Worm (Caenorhabditis elegans) whole organism, late embryonic: Measurements from ENCODE around the gene fbxa-135.

Experiments used
- C08G9.2 ChIP-seq: sonication (generic microtip); optimal IDR thresholded peaks from 2 replicates; lab custom pipeline; 2016; ENCODE audit warnings: mild to moderate bottlenecking, missing genetic modification characterization, moderate library complexity, missing compliant biosample characterization
- C38D4.7 ChIP-seq: fragments of 200-800 bp; sonication (Bioruptor generic); optimal IDR thresholded peaks from 2 replicates; lab custom pipeline; 2018; ENCODE audit warnings: mild to moderate bottlenecking, missing genetic modification characterization, moderate library complexity, missing compliant biosample characterization
- K09A11.1 ChIP-seq: sonication (generic microtip); optimal IDR thresholded peaks from 2 replicates; lab custom pipeline; 2017; ENCODE audit warnings: antibody characterized with exemption, mild to moderate bottlenecking, missing genetic modification characterization, missing compliant biosample characterization; ENCODE audit not compliant: insufficient read depth
- Y22D7AL.16 ChIP-seq: sonication (generic microtip); optimal IDR thresholded peaks from 2 replicates; lab custom pipeline; 2016; ENCODE audit warnings: missing genetic modification characterization, missing compliant biosample characterization
- ahr-1 ChIP-seq: sonication (generic microtip); optimal IDR thresholded peaks from 2 replicates; lab custom pipeline; 2016; ENCODE audit warnings: missing genetic modification characterization, missing compliant biosample characterization
- ama-1 ChIP-seq: fragments of 150-350 bp; optimal IDR thresholded peaks from 2 replicates; lab custom pipeline; 2014
- ceh-14 ChIP-seq: sonication (generic microtip); optimal IDR thresholded peaks from 2 replicates; lab custom pipeline; 2016; ENCODE audit warnings: missing genotype, missing genetic modification characterization, missing compliant biosample characterization
- ceh-18 ChIP-seq: sonication (generic microtip); optimal IDR thresholded peaks from 2 replicates; lab custom pipeline; 2016; ENCODE audit warnings: missing genetic modification characterization, missing compliant biosample characterization
- ceh-24 ChIP-seq: sonication (generic microtip); optimal IDR thresholded peaks from 2 replicates; lab custom pipeline; 2016; ENCODE audit warnings: mild to moderate bottlenecking, missing genetic modification characterization, missing compliant biosample characterization
- ceh-30 ChIP-seq: fragments of 150-350 bp; optimal IDR thresholded peaks from 2 replicates; lab custom pipeline; 2014; ENCODE audit warnings: missing biosample characterization, missing genetic modification characterization
- ceh-34 ChIP-seq: sonication (generic microtip); optimal IDR thresholded peaks from 2 replicates; lab custom pipeline; 2016; ENCODE audit warnings: mild to moderate bottlenecking, missing genetic modification characterization, missing compliant biosample characterization
- ceh-48 ChIP-seq: sonication (generic microtip); optimal IDR thresholded peaks from 2 replicates; lab custom pipeline; 2016; ENCODE audit warnings: missing genetic modification characterization, inconsistent platforms, missing compliant biosample characterization
- ceh-6 ChIP-seq: fragments of 200-800 bp; sonication (Bioruptor generic); optimal IDR thresholded peaks from 2 replicates; lab custom pipeline; 2018; ENCODE audit warnings: mild to moderate bottlenecking, missing genetic modification characterization, missing compliant biosample characterization
- ceh-9 ChIP-seq: sonication (generic microtip); optimal IDR thresholded peaks from 2 replicates; lab custom pipeline; 2016; ENCODE audit warnings: mild to moderate bottlenecking, missing genetic modification characterization, inconsistent platforms, missing compliant biosample characterization
- dve-1 ChIP-seq: sonication (generic microtip); optimal IDR thresholded peaks from 2 replicates; lab custom pipeline; 2017; ENCODE audit warnings: antibody characterized with exemption, mild to moderate bottlenecking, missing genetic modification characterization, missing compliant biosample characterization
- elt-4 ChIP-seq: sonication (generic microtip); optimal IDR thresholded peaks from 2 replicates; lab custom pipeline; 2016; ENCODE audit warnings: missing genetic modification characterization, missing compliant biosample characterization
- ets-4 ChIP-seq: sonication (generic microtip); optimal IDR thresholded peaks from 2 replicates; lab custom pipeline; 2016; ENCODE audit warnings: missing genetic modification characterization, missing compliant biosample characterization
- eyg-1 ChIP-seq: sonication (generic microtip); optimal IDR thresholded peaks from 2 replicates; lab custom pipeline; 2016; ENCODE audit warnings: missing genotype, missing genetic modification characterization, missing compliant biosample characterization
- fax-1 ChIP-seq: sonication (generic microtip); optimal IDR thresholded peaks from 2 replicates; lab custom pipeline; 2016; ENCODE audit warnings: missing genotype, missing genetic modification characterization, missing compliant biosample characterization
- gmeb-2 ChIP-seq: sonication (generic microtip); optimal IDR thresholded peaks from 2 replicates; lab custom pipeline; 2016; ENCODE audit warnings: missing genetic modification characterization, inconsistent platforms, missing compliant biosample characterization
- hlh-13 ChIP-seq: fragments of 200-800 bp; sonication (Bioruptor generic); optimal IDR thresholded peaks from 2 replicates; lab custom pipeline; 2018; ENCODE audit warnings: mild to moderate bottlenecking, missing genetic modification characterization, missing compliant biosample characterization
- hlh-15 ChIP-seq: sonication (generic microtip); optimal IDR thresholded peaks from 2 replicates; lab custom pipeline; 2016; ENCODE audit warnings: missing genetic modification characterization, missing compliant biosample characterization
- hlh-6 ChIP-seq: sonication (generic microtip); optimal IDR thresholded peaks from 2 replicates; lab custom pipeline; 2016; ENCODE audit warnings: missing genotype, missing genetic modification characterization, missing compliant biosample characterization
- hlh-8 ChIP-seq: sonication (generic microtip); optimal IDR thresholded peaks from 2 replicates; lab custom pipeline; 2016; ENCODE audit warnings: missing genotype, missing genetic modification characterization, missing compliant biosample characterization
- lim-6 ChIP-seq: sonication (generic microtip); optimal IDR thresholded peaks from 2 replicates; lab custom pipeline; 2016; ENCODE audit warnings: missing genetic modification characterization, missing compliant biosample characterization
- madf-2 ChIP-seq: sonication (generic microtip); optimal IDR thresholded peaks from 2 replicates; lab custom pipeline; 2017; ENCODE audit warnings: missing genetic modification characterization, missing compliant biosample characterization
- mec-3 ChIP-seq: sonication (generic microtip); optimal IDR thresholded peaks from 2 replicates; lab custom pipeline; 2016; ENCODE audit warnings: borderline replicate concordance, missing genetic modification characterization, missing compliant biosample characterization
- nhr-11 ChIP-seq: fragments of 150-350 bp; optimal IDR thresholded peaks from 2 replicates; lab custom pipeline; 2014; ENCODE audit warnings: missing biosample characterization, missing genetic modification characterization
- npax-4 ChIP-seq: sonication (generic microtip); optimal IDR thresholded peaks from 2 replicates; lab custom pipeline; 2016; ENCODE audit warnings: missing genetic modification characterization, missing compliant biosample characterization
- odd-2 ChIP-seq: sonication (generic microtip); optimal IDR thresholded peaks from 2 replicates; lab custom pipeline; 2017; ENCODE audit warnings: antibody characterized with exemption, mild to moderate bottlenecking, missing genetic modification characterization, missing compliant biosample characterization
- pat-9 ChIP-seq: fragments of 200-800 bp; sonication (Bioruptor generic); optimal IDR thresholded peaks from 2 replicates; lab custom pipeline; 2018; ENCODE audit warnings: mild to moderate bottlenecking, missing genetic modification characterization, moderate library complexity, missing compliant biosample characterization
- pax-1 ChIP-seq: fragments of 150-350 bp; optimal IDR thresholded peaks from 2 replicates; lab custom pipeline; 2014; ENCODE audit warnings: missing biosample characterization, missing genetic modification characterization
- pha-4 ChIP-seq: fragments of 150-350 bp; optimal IDR thresholded peaks from 2 replicates; lab custom pipeline; 2018; ENCODE audit warnings: missing biosample characterization, missing genetic modification reagents, missing genetic modification characterization
- pqm-1 ChIP-seq: sonication (generic microtip); optimal IDR thresholded peaks from 2 replicates; lab custom pipeline; 2016; ENCODE audit warnings: missing genetic modification characterization, missing compliant biosample characterization
- ref-2 ChIP-seq: sonication (generic microtip); optimal IDR thresholded peaks from 2 replicates; lab custom pipeline; 2016; ENCODE audit warnings: missing genetic modification characterization, missing compliant biosample characterization
- rnt-1 ChIP-seq: sonication (generic microtip); optimal IDR thresholded peaks from 2 replicates; lab custom pipeline; 2016; ENCODE audit warnings: missing genetic modification characterization, missing compliant biosample characterization
- sdc-2 ChIP-seq: sonication (generic microtip); optimal IDR thresholded peaks from 2 replicates; lab custom pipeline; 2016; ENCODE audit warnings: missing genotype, missing genetic modification characterization, missing compliant biosample characterization
- sox-2 ChIP-seq: fragments of 200-800 bp; sonication (Bioruptor generic); IDR thresholded peaks from 2 replicates; pipeline ENCODE4 v1.3.6; 2022; ENCODE audit warnings: missing genetic modification reagents, missing genetic modification characterization, missing compliant biosample characterization
- tbx-7 ChIP-seq: sonication (generic microtip); optimal IDR thresholded peaks from 2 replicates; lab custom pipeline; 2016; ENCODE audit warnings: missing genotype, missing genetic modification characterization, missing compliant biosample characterization
- ttx-3 ChIP-seq: sonication (generic microtip); optimal IDR thresholded peaks from 2 replicates; lab custom pipeline; 2016; ENCODE audit warnings: missing genetic modification reagents, missing genetic modification characterization, missing compliant biosample characterization
- unc-3 ChIP-seq, 2 experiments: fragments of 200-800 bp in 1 of 2; sonication (Bioruptor generic) in 1 of 2; sonication (generic microtip) in 1 of 2; conservative IDR thresholded peaks in 1 of 2; optimal IDR thresholded peaks in 1 of 2; 2 replicates each; pipeline versions ENCODE4 v1.3.6 to Lab custom; 2016 to 2022; ENCODE audit warnings: missing compliant biosample characterization in 2 of 2, missing genetic modification characterization in 2 of 2, missing genetic modification reagents in 1 of 2
- unc-42 ChIP-seq: sonication (generic microtip); optimal IDR thresholded peaks from 2 replicates; lab custom pipeline; 2016; ENCODE audit warnings: missing genotype, missing genetic modification characterization, missing compliant biosample characterization
- unc-55 ChIP-seq: sonication (generic microtip); optimal IDR thresholded peaks from 2 replicates; lab custom pipeline; 2017; ENCODE audit warnings: missing biosample characterization, missing genetic modification reagents, missing genetic modification characterization
- unc-86 ChIP-seq: sonication (generic microtip); optimal IDR thresholded peaks from 2 replicates; lab custom pipeline; 2016; ENCODE audit warnings: missing genetic modification characterization, missing compliant biosample characterization
- ztf-16 ChIP-seq: sonication (generic microtip); optimal IDR thresholded peaks from 2 replicates; lab custom pipeline; 2017; ENCODE audit warnings: missing genetic modification characterization, missing compliant biosample characterization

Gene fbxa-135

ce11 chrV:15443708-15444107 is 41.6 kb downstream of the fbxa-135 start, which contains the start of gene T26H5.10:
TSS of gene T26H5.10 (minus strand) at chrV:15443808.
- TF ChIP-seq C08G9.2 (no peak), hlh-13 (GFP tag; lab: Kevin White, UChicago) (no peak), ahr-1 (tag; lab: Kevin White, UChicago) (no peak), tbx-7 (tag; lab: Kevin White, UChicago) (no peak), unc-55 (GFP tag; lab: Kevin White, UChicago) (no peak), rnt-1 (no peak), pqm-1 (tag; lab: Kevin White, UChicago) (no peak), C38D4.7 (no peak), dve-1 (tag; lab: Kevin White, UChicago) (no peak), ttx-3 (tag; lab: Kevin White, UChicago) (no peak), ceh-6 (GFP tag; lab: Kevin White, UChicago) (no peak), nhr-11 (tag; lab: Kevin White, UChicago) (no peak), ref-2 (no peak), odd-2 (no peak), sdc-2 (tag; lab: Kevin White, UChicago) (no peak), hlh-8 (tag; lab: Kevin White, UChicago) (no peak), sox-2 (GFP tag; lab: Robert Waterston, UW) (no peak), ceh-18 (tag; lab: Kevin White, UChicago) (no peak), lim-6 (tag; lab: Kevin White, UChicago) (no peak), ceh-48 (tag; lab: Kevin White, UChicago) (no peak)

DNA sequence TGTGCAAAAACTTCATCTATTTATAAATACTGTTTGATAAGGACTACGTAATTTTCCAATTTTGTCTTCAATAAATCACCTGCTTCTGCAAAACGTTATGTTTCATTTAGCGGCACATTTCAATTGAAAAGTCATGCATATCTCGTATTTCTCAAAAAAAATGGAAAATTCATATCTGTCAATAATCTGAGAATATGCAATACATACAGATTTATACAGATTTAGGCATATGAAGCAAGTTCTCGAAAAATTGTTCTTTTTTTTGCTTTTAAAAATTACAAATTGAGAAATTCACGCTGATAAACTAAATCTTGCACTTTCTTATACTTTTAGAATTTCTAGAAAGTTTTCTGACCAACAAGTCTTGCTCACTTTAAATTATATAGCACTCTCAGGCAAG is 42.1 kb downstream of the fbxa-135 start, which contains the start of gene T26H5.11:
TSS of gene T26H5.11 (minus strand) at position 101 of the 400 bp plus-strand sequence.
- TF ChIP-seq madf-2 (tag; lab: Kevin White, UChicago) (no peak), ceh-14 (tag; lab: Kevin White, UChicago) (no peak), pha-4 (tag; lab: Kevin White, UChicago) (no peak), ets-4 (tag; lab: Kevin White, UChicago) (no peak), ceh-24 (tag; lab: Kevin White, UChicago) (no peak), npax-4 (tag; lab: Kevin White, UChicago) (no peak), Y22D7AL.16 (no peak), hlh-15 (tag; lab: Kevin White, UChicago) (no peak), ztf-16 (no peak), hlh-13 (GFP tag; lab: Kevin White, UChicago) (no peak), elt-4 (no peak), C08G9.2 (no peak), ceh-30 (tag; lab: Kevin White, UChicago) (no peak), gmeb-2 (tag; lab: Kevin White, UChicago) (no peak), mec-3 (tag; lab: Kevin White, UChicago) (no peak), eyg-1 (tag; lab: Kevin White, UChicago) (no peak), fax-1 (tag; lab: Kevin White, UChicago) (no peak), K09A11.1 (tag; lab: Kevin White, UChicago) (no peak)

ce11 chrV:15444615-15445014 is 42.6 kb downstream of the fbxa-135 start, which contains the start of gene T26H5.9:
TSS of gene T26H5.9 (plus strand) at chrV:15444916.
- no peak for TF ChIP-seq pat-9 (tag; lab: Kevin White, UChicago)
- TF ChIP-seq hlh-6 (tag; lab: Kevin White, UChicago), result no peak
- no peak for TF ChIP-seq pax-1 (tag; lab: Kevin White, UChicago)
- TF ChIP-seq ama-1 (lab: Kevin White, UChicago), result no peak
- no peak for TF ChIP-seq ceh-9
- TF ChIP-seq unc-86 (tag; lab: Kevin White, UChicago), result no peak
- TF ChIP-seq ets-4 (tag; lab: Kevin White, UChicago), result no peak
- TF ChIP-seq unc-42 (tag; lab: Kevin White, UChicago), result no peak
- no peak for TF ChIP-seq pqm-1 (tag; lab: Kevin White, UChicago)
- no peak for TF ChIP-seq ceh-34 (tag; lab: Kevin White, UChicago)
- TF ChIP-seq rnt-1, result no peak
- no peak for TF ChIP-seq ztf-16
- no peak for TF ChIP-seq unc-3 (GFP tag; conservative IDR thresholded peaks at IDR 0.05; lab: Robert Waterston, UW)
- no peak for TF ChIP-seq unc-3 (tag; optimal IDR thresholded peaks at IDR 0.05; lab: Kevin White, UChicago)
